Worm (Caenorhabditis elegans) whole organism, early embryonic: ENCODE data around the gene Y42H9AR.1.

Source experiments
- B0310.2 ChIP-seq: sonication (generic microtip); optimal IDR thresholded peaks from 2 replicates; lab custom pipeline; 2016; ENCODE audit warnings: mild to moderate bottlenecking, missing genetic modification characterization, missing compliant biosample characterization
- F13C5.2 ChIP-seq: sonication (generic microtip); optimal IDR thresholded peaks from 2 replicates; lab custom pipeline; 2017; ENCODE audit warnings: mild to moderate bottlenecking, missing genetic modification characterization, inconsistent platforms, missing compliant biosample characterization
- aly-1 ChIP-seq: sonication (generic microtip); optimal IDR thresholded peaks from 2 replicates; lab custom pipeline; 2016; ENCODE audit warnings: missing genetic modification characterization, missing compliant biosample characterization
- ama-1 ChIP-seq: fragments of 150-350 bp; optimal IDR thresholded peaks from 2 replicates; lab custom pipeline; 2014
- ceh-13 ChIP-seq: fragments of 200-800 bp; sonication (Bioruptor generic); optimal IDR thresholded peaks from 2 replicates; lab custom pipeline; 2018; ENCODE audit warnings: mild to moderate bottlenecking, missing genetic modification characterization, missing compliant biosample characterization
- ceh-36 ChIP-seq: sonication (generic microtip); optimal IDR thresholded peaks from 2 replicates; lab custom pipeline; 2016; ENCODE audit warnings: missing genetic modification characterization, inconsistent platforms, missing compliant biosample characterization
- ets-7 ChIP-seq: sonication (generic microtip); optimal IDR thresholded peaks from 2 replicates; lab custom pipeline; 2016; ENCODE audit warnings: missing genotype, missing genetic modification characterization, missing compliant biosample characterization
- flt-1 ChIP-seq: fragments of 200-800 bp; sonication (Bioruptor generic); IDR thresholded peaks from 2 replicates; pipeline ENCODE4 v1.3.6; 2022; ENCODE audit warnings: missing genetic modification characterization, missing compliant biosample characterization
- hmbx-1 ChIP-seq: sonication (generic microtip); optimal IDR thresholded peaks from 2 replicates; lab custom pipeline; 2016; ENCODE audit warnings: mild to moderate bottlenecking, missing genetic modification characterization, missing compliant biosample characterization
- hmg-4 ChIP-seq: fragments of 200-800 bp; sonication (Bioruptor generic); optimal IDR thresholded peaks from 2 replicates; lab custom pipeline; 2018; ENCODE audit warnings: mild to moderate bottlenecking, missing genetic modification characterization, missing compliant biosample characterization
- hnd-1 ChIP-seq: sonication (generic microtip); optimal IDR thresholded peaks from 2 replicates; lab custom pipeline; 2016; ENCODE audit warnings: missing genetic modification characterization, missing compliant biosample characterization
- pes-1 ChIP-seq: fragments of 200-800 bp; sonication (Bioruptor generic); IDR thresholded peaks from 2 replicates; pipeline ENCODE4 v1.3.6; 2022; ENCODE audit warnings: missing genetic modification reagents, missing genetic modification characterization, missing compliant biosample characterization
- scrt-1 ChIP-seq: fragments of 200-800 bp; sonication (Bioruptor generic); IDR thresholded peaks from 2 replicates; pipeline ENCODE4 v1.3.6; 2022; ENCODE audit warnings: missing genetic modification characterization, missing compliant biosample characterization
- sea-1 ChIP-seq: fragments of 200-800 bp; sonication (Bioruptor generic); conservative IDR thresholded peaks from 2 replicates; pipeline ENCODE4 v1.3.6; 2022; ENCODE audit warnings: missing genetic modification characterization, missing compliant biosample characterization
- tbx-11 ChIP-seq: fragments of 200-800 bp; sonication (Bioruptor generic); IDR thresholded peaks from 2 replicates; pipeline ENCODE4 v1.3.6; 2022; ENCODE audit warnings: missing genetic modification characterization, missing compliant biosample characterization
- tbx-37 ChIP-seq: fragments of 200-800 bp; sonication (Bioruptor generic); conservative IDR thresholded peaks from 2 replicates; pipeline ENCODE4 v1.3.6; 2022; ENCODE audit warnings: missing genetic modification reagents, missing genetic modification characterization, missing compliant biosample characterization
- tra-4 ChIP-seq: sonication (generic microtip); optimal IDR thresholded peaks from 2 replicates; lab custom pipeline; 2017; ENCODE audit warnings: missing genetic modification characterization, missing compliant biosample characterization

The Y42H9AR.1 gene

DNA sequence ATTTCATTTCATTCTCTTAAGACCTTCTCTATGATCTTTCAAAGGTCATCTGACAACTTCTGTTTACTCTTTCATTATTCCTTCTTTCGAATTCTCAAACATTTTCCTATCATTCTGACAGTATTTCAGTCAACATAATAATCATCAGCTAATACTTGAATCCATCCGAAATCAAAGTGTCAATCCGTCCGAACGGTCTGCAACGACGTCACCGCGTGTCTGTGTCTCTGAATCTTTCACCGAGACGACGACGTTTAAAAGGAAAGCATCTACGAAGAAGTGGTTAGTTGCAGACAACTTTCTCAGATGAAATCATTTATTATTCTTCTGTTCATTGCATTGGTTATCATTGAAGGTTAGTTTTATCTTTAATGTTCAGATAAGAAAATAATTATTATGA lies 11.0 kb upstream of the Y42H9AR.1 start, which contains the start of gene Y42H9AR.5:
Gene Y42H9AR.5 (plus strand): TSS at position 301 of the 400 bp plus-strand sequence.
- TF ChIP-seq aly-1 (no peak), F13C5.2 (tag; lab: Kevin White, UChicago) (no peak)

DNA sequence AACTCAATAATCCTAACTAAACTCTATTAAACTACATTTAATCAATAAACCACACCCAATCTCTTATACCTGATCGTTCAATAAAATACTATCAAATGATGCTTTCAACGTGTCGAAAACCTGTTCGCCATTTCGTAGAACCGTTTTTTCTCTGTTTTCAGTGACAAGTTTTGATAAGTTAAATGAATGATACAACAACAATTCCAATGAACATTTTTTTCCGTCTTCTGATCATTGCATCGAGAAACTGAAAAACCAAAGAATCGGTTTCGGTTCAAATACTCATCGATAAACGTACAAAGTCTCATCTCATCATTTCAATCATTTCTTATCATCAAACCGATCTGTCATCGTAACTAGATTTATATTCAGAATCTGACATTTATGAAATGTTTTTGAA lies 10.0 kb upstream of the Y42H9AR.1 start:
- TF ChIP-seq tbx-37 (GFP tag; lab: Robert Waterston, UW) (no peak), ceh-36 (tag; lab: Kevin White, UChicago) (no peak)

ce11 chrIV:8105083-8105482 lies 8.1 kb upstream of the Y42H9AR.1 start:
- no peak for TF ChIP-seq aly-1

ce11 chrIV:8107502-8107901 lies 5.7 kb upstream of the Y42H9AR.1 start, which contains the start of gene rabs-5:
TSS of gene rabs-5 (minus strand) at chrIV:8107602.
- no peak for TF ChIP-seq ets-7 (tag; lab: Kevin White, UChicago)
- no peak for TF ChIP-seq scrt-1 (GFP tag; lab: Robert Waterston, UW)
- no peak for TF ChIP-seq hnd-1 (tag; lab: Kevin White, UChicago)
- TF ChIP-seq hmbx-1 = no peak
- no peak for TF ChIP-seq ceh-13
- TF ChIP-seq flt-1 (GFP tag; lab: Robert Waterston, UW) = no peak
- TF ChIP-seq B0310.2 = no peak
- TF ChIP-seq tra-4 (tag; lab: Kevin White, UChicago) = no peak
- TF ChIP-seq pes-1 (GFP tag; lab: Robert Waterston, UW) = no peak
- TF ChIP-seq hmg-4 (GFP tag; lab: Kevin White, UChicago) = no peak
- no peak for TF ChIP-seq F13C5.2 (tag; lab: Kevin White, UChicago)
- no peak for TF ChIP-seq sea-1 (GFP tag; lab: Robert Waterston, UW)
- no peak for TF ChIP-seq ceh-36 (tag; lab: Kevin White, UChicago)
- no peak for TF ChIP-seq aly-1
- no peak for TF ChIP-seq tbx-11 (GFP tag; lab: Robert Waterston, UW)
- no peak for TF ChIP-seq ama-1
- TF ChIP-seq tbx-37 (GFP tag; lab: Robert Waterston, UW) = no peak

DNA sequence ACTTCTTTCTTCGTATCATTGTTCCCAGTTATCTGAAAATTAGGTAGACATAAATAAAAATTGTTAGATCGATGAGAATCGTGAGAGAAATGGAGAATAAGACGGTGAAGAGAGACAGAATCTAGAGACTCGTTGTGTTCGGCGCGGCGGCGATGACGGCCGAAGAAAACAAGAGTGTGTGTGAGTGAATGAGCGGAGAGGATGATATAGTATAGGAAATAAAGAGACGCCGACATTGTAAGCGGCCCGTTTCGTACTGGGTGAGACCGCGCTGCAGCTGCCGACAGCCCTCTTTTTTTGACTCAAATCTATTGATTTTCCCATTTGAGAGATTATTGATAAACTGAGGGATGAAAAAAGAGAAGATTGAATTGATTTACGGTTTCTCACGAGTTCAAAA lies 1.0 kb upstream of the Y42H9AR.1 start, which contains the start of gene Y42H9AR.4:
Gene Y42H9AR.4 (minus strand): TSS at position 32 of the 400 bp plus-strand sequence.
- TF ChIP-seq scrt-1 (GFP tag; lab: Robert Waterston, UW) = no peak
- no peak for TF ChIP-seq pes-1 (GFP tag; lab: Robert Waterston, UW)
- no peak for TF ChIP-seq hnd-1 (tag; lab: Kevin White, UChicago)
- TF ChIP-seq ceh-13 = no peak
- no peak for TF ChIP-seq tra-4 (tag; lab: Kevin White, UChicago)
- TF ChIP-seq ets-7 (tag; lab: Kevin White, UChicago) = no peak
- peak; percentile 27 for TF ChIP-seq F13C5.2 (tag; lab: Kevin White, UChicago)
- no peak for TF ChIP-seq tbx-11 (GFP tag; lab: Robert Waterston, UW)

DNA sequence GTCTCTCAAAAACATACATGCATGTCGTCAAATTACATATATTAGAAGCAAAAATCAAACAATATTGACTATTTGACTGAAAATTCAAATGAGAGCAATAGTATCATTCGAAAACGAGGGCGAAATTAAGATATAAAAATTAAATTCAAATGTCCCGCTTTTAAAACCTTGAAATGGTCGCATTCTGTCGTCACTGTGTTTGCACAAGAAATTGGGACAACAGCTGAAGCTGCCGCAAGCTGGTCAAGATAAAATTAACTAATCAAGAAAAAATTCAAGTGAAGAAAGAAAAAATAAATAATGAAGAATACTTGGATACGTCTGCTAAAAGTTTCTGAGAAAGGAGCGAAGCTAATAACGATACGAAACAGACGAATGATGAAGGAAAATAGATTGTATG lies 547 bp upstream of the Y42H9AR.1 start:
- TF ChIP-seq ama-1 (no peak), aly-1 (no peak), F13C5.2 (tag; lab: Kevin White, UChicago) (no peak), flt-1 (GFP tag; lab: Robert Waterston, UW) (no peak), tra-4 (tag; lab: Kevin White, UChicago) (no peak), hmbx-1 (no peak), B0310.2 (no peak), ceh-36 (tag; lab: Kevin White, UChicago) (no peak), tbx-11 (GFP tag; lab: Robert Waterston, UW) (no peak), tbx-37 (GFP tag; lab: Robert Waterston, UW) (no peak), ets-7 (tag; lab: Kevin White, UChicago) (no peak), hmg-4 (GFP tag; lab: Kevin White, UChicago) (no peak), ceh-13 (no peak), pes-1 (GFP tag; lab: Robert Waterston, UW) (no peak), scrt-1 (GFP tag; lab: Robert Waterston, UW) (no peak), sea-1 (GFP tag; lab: Robert Waterston, UW) (no peak), hnd-1 (tag; lab: Kevin White, UChicago) (no peak)

DNA sequence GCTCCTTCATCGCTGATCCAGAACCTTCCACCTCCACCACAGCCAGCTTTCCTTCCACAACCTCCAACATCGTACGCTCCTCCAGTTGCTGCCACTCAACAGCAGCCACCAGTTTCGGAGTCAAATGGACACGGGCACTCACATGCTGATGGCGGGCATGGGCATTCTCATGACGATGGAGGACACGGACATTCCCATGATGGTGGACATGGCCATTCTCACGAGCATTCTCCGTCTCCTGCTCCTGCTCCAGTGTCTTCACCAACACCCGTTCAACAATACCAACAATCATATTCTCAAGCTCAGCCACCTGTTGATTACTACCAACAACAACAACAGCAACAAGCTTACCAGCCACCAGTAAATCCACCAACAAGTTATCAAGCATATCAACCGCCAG lies 1.3 kb downstream of the Y42H9AR.1 start:
- TF ChIP-seq scrt-1 (GFP tag; lab: Robert Waterston, UW) (no peak), ets-7 (tag; lab: Kevin White, UChicago) (no peak), hmbx-1 (no peak), aly-1 (no peak), B0310.2 (no peak), ceh-36 (tag; lab: Kevin White, UChicago) (no peak), tbx-37 (GFP tag; lab: Robert Waterston, UW) (no peak), hmg-4 (GFP tag; lab: Kevin White, UChicago) (no peak), sea-1 (GFP tag; lab: Robert Waterston, UW) (no peak), ceh-13 (no peak), hnd-1 (tag; lab: Kevin White, UChicago) (no peak), flt-1 (GFP tag; lab: Robert Waterston, UW) (no peak), ama-1 (no peak), tbx-11 (GFP tag; lab: Robert Waterston, UW) (no peak), pes-1 (GFP tag; lab: Robert Waterston, UW) (no peak)

- TF ChIP-seq ceh-36 (tag; lab: Kevin White, UChicago) = no peak
- no peak for TF ChIP-seq scrt-1 (GFP tag; lab: Robert Waterston, UW)
- TF ChIP-seq pes-1 (GFP tag; lab: Robert Waterston, UW) = no peak
- TF ChIP-seq B0310.2 = no peak
- TF ChIP-seq tbx-37 (GFP tag; lab: Robert Waterston, UW) = no peak
- no peak for TF ChIP-seq ceh-13
- no peak for TF ChIP-seq hmg-4 (GFP tag; lab: Kevin White, UChicago)
- TF ChIP-seq ama-1 = no peak
- no peak for TF ChIP-seq sea-1 (GFP tag; lab: Robert Waterston, UW)
- TF ChIP-seq flt-1 (GFP tag; lab: Robert Waterston, UW) = no peak
- no peak for TF ChIP-seq F13C5.2 (tag; lab: Kevin White, UChicago)
- TF ChIP-seq tra-4 (tag; lab: Kevin White, UChicago) = no peak
- TF ChIP-seq hnd-1 (tag; lab: Kevin White, UChicago) = no peak
- no peak for TF ChIP-seq aly-1
- no peak for TF ChIP-seq tbx-11 (GFP tag; lab: Robert Waterston, UW)
- no peak for TF ChIP-seq ets-7 (tag; lab: Kevin White, UChicago)
- no peak for TF ChIP-seq hmbx-1
Observed at ce11 chrIV:8115462-8115861, 2.3 kb downstream of the Y42H9AR.1 start, which contains the start of gene irld-8. TSS of gene irld-8 (plus strand) at chrIV:8115762.
